Worm (Caenorhabditis elegans): ENCODE results near the gene Y62H9A.10.

Y62H9A.10 gene

ce11 chrX:11872210-11872609, 30.4 kb downstream of the Y62H9A.10 start (continued):
- no peak for TF ChIP-seq C17E4.6 (GFP tag; IDR thresholded peaks at IDR 0.05)
- TF ChIP-seq nhr-90 (tag; optimal IDR thresholded peaks at IDR 0.05) = peak; percentile 56
- TF ChIP-seq dox-1 (GFP tag; IDR thresholded peaks at IDR 0.05) = peak; percentile 68
- peak; percentile 55 for TF ChIP-seq ZK185.1 (tag; optimal IDR thresholded peaks at IDR 0.05; ENCODE audit: poor library complexity, severe bottlenecking)
- no peak for TF ChIP-seq F39B2.1 (GFP tag; IDR thresholded peaks at IDR 0.05)
- TF ChIP-seq Y67H2A.10 (GFP tag; conservative IDR thresholded peaks at IDR 0.05) = no peak
- no peak for TF ChIP-seq ceh-58 (GFP tag; IDR thresholded peaks at IDR 0.05)
- TF ChIP-seq ztf-18 (tag; optimal IDR thresholded peaks at IDR 0.05) = peak; percentile 64
- peak; percentile 40 for TF ChIP-seq repo-1 (tag; optimal IDR thresholded peaks at IDR 0.05)
- TF ChIP-seq pbrm-1 (GFP tag; IDR thresholded peaks at IDR 0.05) = no peak
- no peak for TF ChIP-seq snpc-1.1 (tag; optimal IDR thresholded peaks at IDR 0.05; ENCODE audit: insufficient read depth)

ce11 chrX:11870393-11870792, 32.2 kb downstream of the Y62H9A.10 start:
- TF ChIP-seq rpc-1 (optimal IDR thresholded peaks at IDR 0.05) (peak; percentile 2), rpc-1 (tag; optimal IDR thresholded peaks at IDR 0.05) (peak; percentile 69), tbp1 (GFP tag; optimal IDR thresholded peaks at IDR 0.05) (peak; percentile 82), B0261.1 (tag; optimal IDR thresholded peaks at IDR 0.05) (peak; percentile 50), lsl-1 (GFP tag; optimal IDR thresholded peaks at IDR 0.05) (no peak)

ce11 chrX:11869260-11869659, 33.3 kb downstream of the Y62H9A.10 start, which contains the start of gene dot-1.2:
TSS of gene dot-1.2 (minus strand) at chrX:11869360.
- no peak for TF ChIP-seq ztf-28 (GFP tag; IDR thresholded peaks at IDR 0.05)
- TF ChIP-seq let-526 (GFP tag; IDR thresholded peaks at IDR 0.05) = no peak
- TF ChIP-seq xnd-1 (tag; optimal IDR thresholded peaks at IDR 0.05) = no peak
- no peak for TF ChIP-seq Y67H2A.10 (GFP tag; conservative IDR thresholded peaks at IDR 0.05)
- TF ChIP-seq hsf-1 (GFP tag; IDR thresholded peaks at IDR 0.05) = no peak
- TF ChIP-seq sea-2 (GFP tag; IDR thresholded peaks at IDR 0.05) = no peak
- no peak for TF ChIP-seq hlh-12 (tag; optimal IDR thresholded peaks at IDR 0.05)

- no peak for TF ChIP-seq pha-4 (tag; optimal IDR thresholded peaks at IDR 0.05)
- TF ChIP-seq lsy-27 (tag; optimal IDR thresholded peaks at IDR 0.05; ENCODE audit: borderline replicate concordance, insufficient read depth) = no peak
- no peak for TF ChIP-seq ets-4 (GFP tag; optimal IDR thresholded peaks at IDR 0.05)
- TF ChIP-seq nfya-1 (tag; optimal IDR thresholded peaks at IDR 0.05; ENCODE audit: borderline replicate concordance, insufficient read depth) = no peak
- TF ChIP-seq nfya-2 (GFP tag; IDR thresholded peaks at IDR 0.05) = no peak
- no peak for TF ChIP-seq lag-1 (GFP tag; IDR thresholded peaks at IDR 0.05)
- no peak for TF ChIP-seq ZK185.1 (tag; optimal IDR thresholded peaks at IDR 0.05; ENCODE audit: poor library complexity, severe bottlenecking)
Measured at ce11 chrX:11865083-11865482, 37.5 kb downstream of the Y62H9A.10 start, which contains the start of gene F54F7.6. TSS of gene F54F7.6 (plus strand) at chrX:11865383.

- TF ChIP-seq F39B2.1 (GFP tag; IDR thresholded peaks at IDR 0.05) = no peak
- TF ChIP-seq efl-1 (GFP tag; optimal IDR thresholded peaks at IDR 0.05) = no peak
- TF ChIP-seq ceh-100 (GFP tag; IDR thresholded peaks at IDR 0.05) = no peak
- no peak for TF ChIP-seq ztf-22 (GFP tag; optimal IDR thresholded peaks at IDR 0.05)
- TF ChIP-seq unc-130 (GFP tag; optimal IDR thresholded peaks at IDR 0.05) = no peak
- TF ChIP-seq C17E4.6 (GFP tag; IDR thresholded peaks at IDR 0.05) = no peak
- TF ChIP-seq ztf-25 (GFP tag; IDR thresholded peaks at IDR 0.05) = no peak
- no peak for TF ChIP-seq snpc-3.4 (tag; optimal IDR thresholded peaks at IDR 0.05)
- TF ChIP-seq F55B11.4 (tag; optimal IDR thresholded peaks at IDR 0.05; ENCODE audit: borderline replicate concordance, insufficient read depth) = no peak
- TF ChIP-seq rec-8 (tag; optimal IDR thresholded peaks at IDR 0.05) = no peak
- no peak for TF ChIP-seq pha-4 (tag; optimal IDR thresholded peaks at IDR 0.05)
- TF ChIP-seq egl-18 (GFP tag; IDR thresholded peaks at IDR 0.05) = no peak
- no peak for TF ChIP-seq madf-8 (GFP tag; conservative IDR thresholded peaks at IDR 0.05)
- TF ChIP-seq Y56A3A.18 (GFP tag; IDR thresholded peaks at IDR 0.05) = no peak
- TF ChIP-seq D2030.7 (GFP tag; IDR thresholded peaks at IDR 0.05) = no peak
- no peak for TF ChIP-seq hmg-20 (GFP tag; IDR thresholded peaks at IDR 0.05)
Measured at ce11 chrX:11863307-11863706, 39.3 kb downstream of the Y62H9A.10 start, which contains the start of gene F54F7.10. TSS of gene F54F7.10 (plus strand) at chrX:11863607.

Data from whole organism, young adult.